Fruit fly (Drosophila melanogaster): ENCODE results near the gene CG31848.

Gene CG31848

dm6 chr2L:13219281-13220092 is 46.2 kb downstream of the CG31848 start, which contains the start of the genes CG9426 and mRF1:
Gene CG9426 (minus strand): TSS chr2L:13219923.
Gene mRF1 (plus strand): TSS chr2L:13219979.
- no peak for TF ChIP-seq noc (tag; optimal IDR thresholded peaks at IDR 0.05)

- no peak for TF ChIP-seq noc (tag; optimal IDR thresholded peaks at IDR 0.05)
These were observed 50.7 kb downstream of the CG31848 start, which contains the start of gene kek4 for dm6 chr2L:13215010-13215409. Gene kek4 (minus strand): TSS chr2L:13215350.

All from whole organism, larva.